Worm (Caenorhabditis elegans) whole organism, L1 larva: ENCODE measurements around the gene F52D2.12.

ENCODE experiments used
- nhr-11 ChIP-seq: fragments of 150-350 bp; optimal IDR thresholded peaks from 2 replicates; lab custom pipeline; 2014; ENCODE audit warnings: missing biosample characterization, missing genetic modification characterization
- nhr-90 ChIP-seq: sonication (generic microtip); optimal IDR thresholded peaks from 2 replicates; lab custom pipeline; 2016; ENCODE audit warnings: mild to moderate bottlenecking, missing genetic modification characterization, missing compliant biosample characterization; ENCODE audit not compliant: poor library complexity
- zag-1 ChIP-seq: fragments of 150-350 bp; optimal IDR thresholded peaks from 2 replicates; lab custom pipeline; 2014; ENCODE audit warnings: missing biosample characterization, missing genetic modification characterization

ce11 chrX:2014521-2014920, 36.7 kb downstream of the F52D2.12 start:
- TF ChIP-seq nhr-90 (tag; lab: Kevin White, UChicago) (no peak), nhr-11 (tag; lab: Kevin White, UChicago) (no peak), zag-1 (tag; lab: Kevin White, UChicago) (no peak)
